Worm (Caenorhabditis elegans) whole organism, early embryonic: ENCODE measurements around the gene zyg-1.

ENCODE experiments used
- B0310.2 ChIP-seq: sonication (generic microtip); optimal IDR thresholded peaks from 2 replicates; lab custom pipeline; 2016; ENCODE audit warnings: mild to moderate bottlenecking, missing genetic modification characterization, missing compliant biosample characterization
- F13C5.2 ChIP-seq: sonication (generic microtip); optimal IDR thresholded peaks from 2 replicates; lab custom pipeline; 2017; ENCODE audit warnings: mild to moderate bottlenecking, missing genetic modification characterization, inconsistent platforms, missing compliant biosample characterization
- aly-1 ChIP-seq: sonication (generic microtip); optimal IDR thresholded peaks from 2 replicates; lab custom pipeline; 2016; ENCODE audit warnings: missing genetic modification characterization, missing compliant biosample characterization
- ama-1 ChIP-seq: fragments of 150-350 bp; optimal IDR thresholded peaks from 2 replicates; lab custom pipeline; 2014
- ceh-13 ChIP-seq: fragments of 200-800 bp; sonication (Bioruptor generic); optimal IDR thresholded peaks from 2 replicates; lab custom pipeline; 2018; ENCODE audit warnings: mild to moderate bottlenecking, missing genetic modification characterization, missing compliant biosample characterization
- ceh-36 ChIP-seq: sonication (generic microtip); optimal IDR thresholded peaks from 2 replicates; lab custom pipeline; 2016; ENCODE audit warnings: missing genetic modification characterization, inconsistent platforms, missing compliant biosample characterization
- ets-7 ChIP-seq: sonication (generic microtip); optimal IDR thresholded peaks from 2 replicates; lab custom pipeline; 2016; ENCODE audit warnings: missing genotype, missing genetic modification characterization, missing compliant biosample characterization
- flt-1 ChIP-seq: fragments of 200-800 bp; sonication (Bioruptor generic); IDR thresholded peaks from 2 replicates; pipeline ENCODE4 v1.3.6; 2022; ENCODE audit warnings: missing genetic modification characterization, missing compliant biosample characterization
- hmbx-1 ChIP-seq: sonication (generic microtip); optimal IDR thresholded peaks from 2 replicates; lab custom pipeline; 2016; ENCODE audit warnings: mild to moderate bottlenecking, missing genetic modification characterization, missing compliant biosample characterization
- hmg-4 ChIP-seq: fragments of 200-800 bp; sonication (Bioruptor generic); optimal IDR thresholded peaks from 2 replicates; lab custom pipeline; 2018; ENCODE audit warnings: mild to moderate bottlenecking, missing genetic modification characterization, missing compliant biosample characterization
- hnd-1 ChIP-seq: sonication (generic microtip); optimal IDR thresholded peaks from 2 replicates; lab custom pipeline; 2016; ENCODE audit warnings: missing genetic modification characterization, missing compliant biosample characterization
- pes-1 ChIP-seq: fragments of 200-800 bp; sonication (Bioruptor generic); IDR thresholded peaks from 2 replicates; pipeline ENCODE4 v1.3.6; 2022; ENCODE audit warnings: missing genetic modification reagents, missing genetic modification characterization, missing compliant biosample characterization
- scrt-1 ChIP-seq: fragments of 200-800 bp; sonication (Bioruptor generic); IDR thresholded peaks from 2 replicates; pipeline ENCODE4 v1.3.6; 2022; ENCODE audit warnings: missing genetic modification characterization, missing compliant biosample characterization
- sea-1 ChIP-seq: fragments of 200-800 bp; sonication (Bioruptor generic); conservative IDR thresholded peaks from 2 replicates; pipeline ENCODE4 v1.3.6; 2022; ENCODE audit warnings: missing genetic modification characterization, missing compliant biosample characterization
- tbx-11 ChIP-seq: fragments of 200-800 bp; sonication (Bioruptor generic); IDR thresholded peaks from 2 replicates; pipeline ENCODE4 v1.3.6; 2022; ENCODE audit warnings: missing genetic modification characterization, missing compliant biosample characterization
- tbx-37 ChIP-seq: fragments of 200-800 bp; sonication (Bioruptor generic); conservative IDR thresholded peaks from 2 replicates; pipeline ENCODE4 v1.3.6; 2022; ENCODE audit warnings: missing genetic modification reagents, missing genetic modification characterization, missing compliant biosample characterization
- tra-4 ChIP-seq: sonication (generic microtip); optimal IDR thresholded peaks from 2 replicates; lab custom pipeline; 2017; ENCODE audit warnings: missing genetic modification characterization, missing compliant biosample characterization

zyg-1 gene

DNA sequence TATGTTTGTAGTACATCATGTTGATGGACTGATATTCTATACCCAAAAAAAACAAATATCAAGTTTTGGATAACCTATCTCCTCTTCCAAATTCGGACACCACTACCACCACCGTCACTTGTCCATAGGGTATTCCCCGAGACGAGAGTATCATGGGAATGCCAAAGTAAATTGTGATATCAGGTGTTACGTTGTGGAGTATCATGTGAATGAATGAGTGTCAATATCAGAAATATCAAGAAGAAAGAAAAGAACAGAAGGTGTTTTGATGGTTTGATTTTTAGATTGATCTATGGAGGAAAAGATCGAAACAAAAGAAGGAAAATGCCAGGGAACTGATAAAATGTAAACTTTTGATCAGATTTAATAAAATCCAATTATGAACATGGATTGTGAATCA is 48.7 kb downstream of the zyg-1 start:
- no peak for TF ChIP-seq ceh-36 (tag; lab: Kevin White, UChicago)
- TF ChIP-seq tbx-37 = no peak
- TF ChIP-seq ets-7 (tag; lab: Kevin White, UChicago) = no peak
- TF ChIP-seq pes-1 = no peak
- TF ChIP-seq sea-1 = no peak
- no peak for TF ChIP-seq ama-1 (lab: Kevin White, UChicago)
- TF ChIP-seq ceh-13 = no peak
- TF ChIP-seq aly-1 (tag; lab: Kevin White, UChicago) = no peak
- TF ChIP-seq hmg-4 = no peak
- no peak for TF ChIP-seq scrt-1 (GFP tag; lab: Robert Waterston, UW)
- no peak for TF ChIP-seq hnd-1 (tag; lab: Kevin White, UChicago)

DNA sequence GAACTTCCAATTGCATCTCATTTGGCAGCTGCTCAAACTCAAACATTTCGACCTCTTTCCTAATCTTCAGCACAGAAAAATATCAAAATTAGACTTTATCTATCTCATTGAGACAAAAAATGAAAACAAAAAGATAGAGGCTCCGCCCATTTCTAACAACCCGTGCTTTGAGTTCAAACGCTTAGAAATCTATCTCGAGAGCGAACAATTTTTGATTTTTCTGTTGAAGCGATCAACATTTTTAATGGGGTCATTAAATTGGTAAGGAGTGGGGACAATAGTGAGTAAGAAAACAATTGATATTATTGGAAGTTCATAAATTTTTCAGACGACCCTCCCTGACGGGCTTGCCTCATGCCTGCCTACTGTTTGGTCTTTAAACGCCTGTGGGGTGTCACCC is 49.3 kb downstream of the zyg-1 start, which contains the start of the genes C25H3.10 and C25H3.1:
Gene C25H3.10 (minus strand): TSS at position 101 of the 400 bp plus-strand sequence.
Gene C25H3.1 (plus strand): TSS at position 203 of the 400 bp plus-strand sequence.
- TF ChIP-seq ama-1 (lab: Kevin White, UChicago) (no peak), F13C5.2 (no peak), scrt-1 (GFP tag; lab: Robert Waterston, UW) (no peak), ceh-13 (no peak), B0310.2 (tag; lab: Kevin White, UChicago) (no peak), ets-7 (tag; lab: Kevin White, UChicago) (no peak), tbx-11 (GFP tag; lab: Robert Waterston, UW) (no peak), pes-1 (no peak), hmbx-1 (no peak)

DNA sequence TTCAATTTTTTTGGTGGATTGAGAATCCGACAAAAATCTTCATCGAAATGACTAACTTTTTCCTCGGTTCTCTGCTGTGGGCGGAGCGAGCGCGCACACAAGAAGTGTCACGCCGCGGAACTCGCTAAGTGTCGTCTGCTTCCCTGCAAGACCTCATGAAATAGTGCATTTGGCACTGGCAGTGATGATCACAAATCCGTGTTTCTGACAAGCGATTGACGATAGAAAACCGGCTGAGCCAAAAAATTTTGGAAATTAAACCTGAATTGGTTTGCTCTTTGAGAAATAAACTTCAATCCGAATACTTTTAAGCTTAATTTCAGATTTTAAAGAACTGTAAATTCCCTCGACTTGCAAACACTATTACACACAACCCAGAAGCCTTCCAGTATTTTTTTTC is 51.9 kb downstream of the zyg-1 start:
- TF ChIP-seq tbx-11 (GFP tag; lab: Robert Waterston, UW) (no peak), ama-1 (lab: Kevin White, UChicago) (peak; percentile 70)

DNA sequence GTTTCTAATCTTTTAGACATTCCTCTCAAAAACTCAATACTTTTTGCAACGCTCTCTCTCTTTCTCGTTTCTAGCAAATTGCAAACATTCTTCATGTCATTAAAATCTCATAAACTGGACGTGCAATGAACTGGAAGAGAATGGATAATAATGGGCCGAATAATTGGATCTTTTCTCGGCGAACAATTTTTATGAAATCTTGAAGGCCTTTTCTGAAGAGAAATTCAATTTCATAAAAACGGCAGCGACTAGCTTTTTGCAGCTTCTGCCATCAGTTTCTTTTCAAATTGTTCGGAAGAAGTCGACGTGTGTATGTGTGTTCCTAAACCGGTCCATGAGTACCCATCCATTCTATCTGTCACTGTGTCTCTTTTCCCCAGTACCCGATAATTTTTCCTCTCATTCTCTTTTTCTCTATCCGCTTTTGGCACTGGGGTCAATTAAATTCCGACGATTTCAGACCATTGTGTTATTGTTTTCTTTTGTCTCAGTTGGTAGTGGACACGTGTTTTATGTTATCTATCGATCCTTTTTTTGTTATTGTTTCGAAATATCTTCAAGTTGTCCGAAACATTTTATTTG is 53.2 kb downstream of the zyg-1 start:
- TF ChIP-seq hnd-1 (tag; lab: Kevin White, UChicago) (no peak), aly-1 (tag; lab: Kevin White, UChicago) (no peak), ets-7 (tag; lab: Kevin White, UChicago) (no peak), ceh-13 (no peak), ceh-36 (tag; lab: Kevin White, UChicago) (no peak), F13C5.2 (no peak), tra-4 (tag; lab: Kevin White, UChicago) (no peak), hmbx-1 (no peak), flt-1 (no peak), tbx-37 (no peak), pes-1 (no peak), tbx-11 (GFP tag; lab: Robert Waterston, UW) (no peak), B0310.2 (tag; lab: Kevin White, UChicago) (no peak), ama-1 (lab: Kevin White, UChicago) (no peak), hmg-4 (no peak), sea-1 (no peak), scrt-1 (GFP tag; lab: Robert Waterston, UW) (no peak)
